Fruit fly (Drosophila melanogaster): Measurements from ENCODE around the gene CG9287.

The CG9287 gene

dm6 chr2L:8691292-8691975, 11.8 kb upstream of the CG9287 start (continued):
- peak; percentile 66 for TF ChIP-seq CG6654 (GFP tag; optimal IDR thresholded peaks at IDR 0.05)
- TF ChIP-seq bab2 (GFP tag; optimal IDR thresholded peaks at IDR 0.05): peak; percentile 17
- peak; percentile 33; the same call in 1 of the 3 replicates for TF ChIP-seq CG14050 (GFP tag; IDR thresholded peaks at IDR 0.05)
- TF ChIP-seq CG12104 (GFP tag; optimal IDR thresholded peaks at IDR 0.05): peak; percentile 89
- TF ChIP-seq CG8924 (tag; optimal IDR thresholded peaks at IDR 0.05): peak; percentile 94
- peak; percentile 72 for TF ChIP-seq gsb (GFP tag; IDR thresholded peaks at IDR 0.05)
- peak; percentile 76 for TF ChIP-seq sqz (GFP tag; optimal IDR thresholded peaks at IDR 0.05)
- peak in 1 of 2 experiments; percentile 22 for TF ChIP-seq insv (GFP tag; optimal IDR thresholded peaks at IDR 0.05)
- peak; percentile 79 for TF ChIP-seq CG6254 (GFP tag; optimal IDR thresholded peaks at IDR 0.05)
- TF ChIP-seq ems (GFP tag; optimal IDR thresholded peaks at IDR 0.05): peak; percentile 47
- TF ChIP-seq CG18476 (GFP tag; optimal IDR thresholded peaks at IDR 0.05): peak; percentile 80
- no peak for TF ChIP-seq da (GFP tag; optimal IDR thresholded peaks at IDR 0.05)
- no peak for TF ChIP-seq Hr39 (optimal IDR thresholded peaks at IDR 0.05)
- no peak for TF ChIP-seq MESR4 (GFP tag; optimal IDR thresholded peaks at IDR 0.05)
- TF ChIP-seq CTCF (GFP tag; optimal IDR thresholded peaks at IDR 0.05): peak; percentile 37
- peak; percentile 93 for TF ChIP-seq CG10979 (tag; optimal IDR thresholded peaks at IDR 0.05)
- TF ChIP-seq Hr3 (GFP tag; optimal IDR thresholded peaks at IDR 0.05): peak; percentile 89
- no peak for TF ChIP-seq Bgb (GFP tag; IDR thresholded peaks at IDR 0.05; ENCODE audit: partially characterized antibody)
- peak; percentile 81 for TF ChIP-seq ewg (GFP tag; optimal IDR thresholded peaks at IDR 0.05)
- no peak; the same call in 1 of the 2 replicates for TF ChIP-seq Taf1 (GFP tag; IDR thresholded peaks at IDR 0.05)
- TF ChIP-seq CG13624 (GFP tag; optimal IDR thresholded peaks at IDR 0.05): peak; percentile 65
- TF ChIP-seq hbn (GFP tag; IDR thresholded peaks at IDR 0.05; ENCODE audit: partially characterized antibody): no peak
- TF ChIP-seq CG2889 (GFP tag; IDR thresholded peaks at IDR 0.05): peak; percentile 63; the same call in 2 of the 3 replicates
- peak; percentile 19; the same call in 1 of the 2 replicates for TF ChIP-seq Adf1 (GFP tag; IDR thresholded peaks at IDR 0.05)
- peak; percentile 49; the same call in 1 of the 2 replicates for TF ChIP-seq CG31224 (GFP tag; IDR thresholded peaks at IDR 0.05)
- peak; percentile 12; the same call in 1 of the 2 replicates for TF ChIP-seq CG17612 (GFP tag; IDR thresholded peaks at IDR 0.05)
- peak; percentile 57 for TF ChIP-seq CG3163 (GFP tag; optimal IDR thresholded peaks at IDR 0.05)
- peak; percentile 57 for TF ChIP-seq YL-1 (GFP tag; optimal IDR thresholded peaks at IDR 0.05)
- peak; percentile 52 for TF ChIP-seq CG14667 (GFP tag; IDR thresholded peaks at IDR 0.05)
- TF ChIP-seq ab (GFP tag; optimal IDR thresholded peaks at IDR 0.05): no peak
- peak; percentile 17 for TF ChIP-seq tup (GFP tag; optimal IDR thresholded peaks at IDR 0.05)
- TF ChIP-seq dan (GFP tag; IDR thresholded peaks at IDR 0.05): no peak
- TF ChIP-seq CG18599 (GFP tag; optimal IDR thresholded peaks at IDR 0.05): peak; percentile 83
- TF ChIP-seq Bdp1 (GFP tag; optimal IDR thresholded peaks at IDR 0.05): peak; percentile 47
- peak; percentile 27; the same call in 1 of the 2 replicates for TF ChIP-seq CG11247 (GFP tag; IDR thresholded peaks at IDR 0.05)
- peak; percentile 56 for TF ChIP-seq slp2 (GFP tag; optimal IDR thresholded peaks at IDR 0.05)
- TF ChIP-seq Max (GFP tag; optimal IDR thresholded peaks at IDR 0.05): peak; percentile 75
- TF ChIP-seq Pdp1 (GFP tag; optimal IDR thresholded peaks at IDR 0.05): peak; percentile 58 to 64
- TF ChIP-seq Hmx (GFP tag; optimal IDR thresholded peaks at IDR 0.05): no peak
- TF ChIP-seq D (optimal IDR thresholded peaks at IDR 0.05): no peak
- TF ChIP-seq D (GFP tag; optimal IDR thresholded peaks at IDR 0.05): peak; percentile 91
- peak; percentile 14 for TF ChIP-seq ERR (GFP tag; optimal IDR thresholded peaks at IDR 0.05)
- no peak for TF ChIP-seq stwl (tag; optimal IDR thresholded peaks at IDR 0.05)
- TF ChIP-seq CG15269 (tag; optimal IDR thresholded peaks at IDR 0.05): peak; percentile 93
- TF ChIP-seq Oli (tag; optimal IDR thresholded peaks at IDR 0.05): peak; percentile 94
- TF ChIP-seq prd (optimal IDR thresholded peaks at IDR 0.05): no peak
- TF ChIP-seq prd (GFP tag; IDR thresholded peaks at IDR 0.05): peak; percentile 80
- peak; percentile 65 for TF ChIP-seq sob (GFP tag; IDR thresholded peaks at IDR 0.05)
- peak; percentile 73 for TF ChIP-seq lbe (GFP tag; optimal IDR thresholded peaks at IDR 0.05)
- peak; percentile 65 for TF ChIP-seq oc (tag; optimal IDR thresholded peaks at IDR 0.05)
- peak; percentile 64 for TF ChIP-seq CG10274 (GFP tag; optimal IDR thresholded peaks at IDR 0.05)

Measured in whole organism, embryonic.